Worm (Caenorhabditis elegans): ENCODE measurements around the gene ssr-2.

DNA sequence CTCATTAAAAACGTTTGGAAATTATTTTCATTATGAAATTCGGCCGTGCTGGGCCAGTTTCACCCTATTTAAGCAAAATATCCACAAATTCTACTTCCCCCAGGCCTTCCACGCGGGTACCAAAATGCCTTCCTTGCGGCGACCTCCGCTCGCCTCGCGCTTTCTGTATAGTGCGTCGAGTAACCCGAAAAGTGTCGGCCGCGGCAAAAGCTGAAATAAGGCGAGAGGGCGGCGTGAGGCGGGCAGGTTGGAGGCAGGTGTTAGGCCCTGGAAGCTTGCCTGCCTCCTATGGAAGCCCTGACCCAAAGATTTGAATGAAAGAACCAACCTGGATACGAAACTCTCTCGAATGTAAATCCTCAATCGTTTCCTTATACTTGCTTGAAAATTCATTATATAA lies 1.2 kb downstream of the ssr-2 start:
- TF ChIP-seq drap-1 (GFP tag; optimal IDR thresholded peaks at IDR 0.05) (no peak), nhr-237 (tag; optimal IDR thresholded peaks at IDR 0.05) (no peak), lin-13 (tag; optimal IDR thresholded peaks at IDR 0.05) (no peak), ces-1 (GFP tag; optimal IDR thresholded peaks at IDR 0.05) (no peak), snpc-4 (tag; optimal IDR thresholded peaks at IDR 0.05) (no peak), unc-39 (tag; optimal IDR thresholded peaks at IDR 0.05) (no peak)
